Worm (Caenorhabditis elegans): ENCODE measurements around the gene C49F5.7.

The C49F5.7 gene

ce11 chrX:11969085-11969484, 25.5 kb upstream of the C49F5.7 start:
- TF ChIP-seq flt-1 (GFP tag; IDR thresholded peaks at IDR 0.05) (no peak), pes-1 (GFP tag; IDR thresholded peaks at IDR 0.05) (no peak), F13C5.2 (tag; optimal IDR thresholded peaks at IDR 0.05) (no peak), ceh-13 (GFP tag; optimal IDR thresholded peaks at IDR 0.05) (no peak), aly-1 (tag; optimal IDR thresholded peaks at IDR 0.05) (no peak), tra-4 (tag; optimal IDR thresholded peaks at IDR 0.05) (no peak), hmbx-1 (tag; optimal IDR thresholded peaks at IDR 0.05) (no peak), hmg-4 (GFP tag; optimal IDR thresholded peaks at IDR 0.05) (no peak), ceh-36 (tag; optimal IDR thresholded peaks at IDR 0.05) (no peak), sea-1 (GFP tag; conservative IDR thresholded peaks at IDR 0.05) (no peak), B0310.2 (tag; optimal IDR thresholded peaks at IDR 0.05) (no peak), scrt-1 (GFP tag; IDR thresholded peaks at IDR 0.05) (no peak), tbx-37 (GFP tag; conservative IDR thresholded peaks at IDR 0.05) (no peak), tbx-11 (GFP tag; IDR thresholded peaks at IDR 0.05) (no peak), ets-7 (tag; optimal IDR thresholded peaks at IDR 0.05) (no peak), hnd-1 (tag; optimal IDR thresholded peaks at IDR 0.05) (no peak), ama-1 (optimal IDR thresholded peaks at IDR 0.05) (no peak)

DNA sequence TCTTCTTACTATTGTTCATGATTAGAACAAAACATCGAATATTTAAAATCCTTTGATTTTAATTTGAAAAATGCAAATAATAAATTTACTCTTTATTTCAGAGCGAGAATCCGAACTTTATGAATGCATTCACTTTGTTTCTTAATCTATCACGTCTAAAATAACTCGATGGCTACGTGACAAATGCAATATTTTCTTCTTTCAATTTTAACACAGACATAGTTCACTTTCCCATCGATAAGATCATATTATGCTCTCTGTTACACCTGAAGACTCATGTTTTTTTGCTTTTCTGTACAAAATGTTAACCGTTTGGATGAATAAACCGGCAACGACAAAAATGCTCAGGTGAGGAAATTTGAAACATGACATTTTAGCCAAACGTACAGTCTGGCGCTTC, 25.0 kb upstream of the C49F5.7 start:
- TF ChIP-seq ceh-36 (tag; optimal IDR thresholded peaks at IDR 0.05) (no peak), tbx-37 (GFP tag; conservative IDR thresholded peaks at IDR 0.05) (no peak), tbx-11 (GFP tag; IDR thresholded peaks at IDR 0.05) (no peak)

- no peak for TF ChIP-seq ceh-36 (tag; optimal IDR thresholded peaks at IDR 0.05)
- no peak for TF ChIP-seq hnd-1 (tag; optimal IDR thresholded peaks at IDR 0.05)
- TF ChIP-seq hmg-4 (GFP tag; optimal IDR thresholded peaks at IDR 0.05) = no peak
- no peak for TF ChIP-seq scrt-1 (GFP tag; IDR thresholded peaks at IDR 0.05)
- TF ChIP-seq tbx-11 (GFP tag; IDR thresholded peaks at IDR 0.05) = no peak
- TF ChIP-seq B0310.2 (tag; optimal IDR thresholded peaks at IDR 0.05) = no peak
- TF ChIP-seq flt-1 (GFP tag; IDR thresholded peaks at IDR 0.05) = no peak
- no peak for TF ChIP-seq sea-1 (GFP tag; conservative IDR thresholded peaks at IDR 0.05)
- no peak for TF ChIP-seq hmbx-1 (tag; optimal IDR thresholded peaks at IDR 0.05)
- no peak for TF ChIP-seq F13C5.2 (tag; optimal IDR thresholded peaks at IDR 0.05)
- no peak for TF ChIP-seq tbx-37 (GFP tag; conservative IDR thresholded peaks at IDR 0.05)
- no peak for TF ChIP-seq tra-4 (tag; optimal IDR thresholded peaks at IDR 0.05)
- no peak for TF ChIP-seq ets-7 (tag; optimal IDR thresholded peaks at IDR 0.05)
- no peak for TF ChIP-seq ceh-13 (GFP tag; optimal IDR thresholded peaks at IDR 0.05)
- TF ChIP-seq aly-1 (tag; optimal IDR thresholded peaks at IDR 0.05) = no peak
- no peak for TF ChIP-seq pes-1 (GFP tag; IDR thresholded peaks at IDR 0.05)
- TF ChIP-seq ama-1 (optimal IDR thresholded peaks at IDR 0.05) = no peak
Measured at ce11 chrX:11971323-11971722, 23.3 kb upstream of the C49F5.7 start.

DNA sequence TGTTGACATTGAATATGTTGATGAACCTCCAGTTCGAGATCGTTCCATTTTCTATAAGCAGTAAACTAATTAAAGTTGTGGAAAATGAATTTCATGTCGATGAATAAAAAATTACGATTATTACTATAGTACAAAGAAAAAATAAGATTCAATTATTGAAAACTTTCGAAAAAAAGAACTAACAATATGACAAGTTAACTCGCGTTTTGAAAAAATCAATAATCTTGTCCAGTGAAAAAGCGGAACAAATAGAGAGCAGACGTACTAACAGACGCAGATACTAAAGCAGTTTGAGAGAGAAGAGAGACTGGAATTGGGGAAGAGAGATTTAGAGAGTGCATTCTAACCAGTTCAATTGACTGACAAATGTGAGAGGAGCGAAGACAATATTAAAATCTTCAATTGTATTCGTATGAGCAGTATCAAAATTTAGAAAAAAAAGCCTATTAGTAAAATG, 19.9 kb upstream of the C49F5.7 start, which contains the start of gene set-6:
Gene set-6, minus strand, starts transcription at position 51 of the 457 bp plus-strand sequence.
- TF ChIP-seq scrt-1 (GFP tag; IDR thresholded peaks at IDR 0.05) (no peak), tra-4 (tag; optimal IDR thresholded peaks at IDR 0.05) (no peak), ets-7 (tag; optimal IDR thresholded peaks at IDR 0.05) (no peak), F13C5.2 (tag; optimal IDR thresholded peaks at IDR 0.05) (no peak)

- no peak for TF ChIP-seq tbx-37 (GFP tag; conservative IDR thresholded peaks at IDR 0.05)
- TF ChIP-seq tra-4 (tag; optimal IDR thresholded peaks at IDR 0.05) = no peak
- TF ChIP-seq scrt-1 (GFP tag; IDR thresholded peaks at IDR 0.05) = no peak
- TF ChIP-seq ama-1 (optimal IDR thresholded peaks at IDR 0.05) = no peak
- no peak for TF ChIP-seq tbx-11 (GFP tag; IDR thresholded peaks at IDR 0.05)
- TF ChIP-seq ceh-36 (tag; optimal IDR thresholded peaks at IDR 0.05) = no peak
- no peak for TF ChIP-seq hmbx-1 (tag; optimal IDR thresholded peaks at IDR 0.05)
- no peak for TF ChIP-seq hnd-1 (tag; optimal IDR thresholded peaks at IDR 0.05)
- no peak for TF ChIP-seq pes-1 (GFP tag; IDR thresholded peaks at IDR 0.05)
Measured at ce11 chrX:11982065-11982464, 12.5 kb upstream of the C49F5.7 start, which contains the start of gene nhr-167. TSS of gene nhr-167 (minus strand) at chrX:11982085.

DNA sequence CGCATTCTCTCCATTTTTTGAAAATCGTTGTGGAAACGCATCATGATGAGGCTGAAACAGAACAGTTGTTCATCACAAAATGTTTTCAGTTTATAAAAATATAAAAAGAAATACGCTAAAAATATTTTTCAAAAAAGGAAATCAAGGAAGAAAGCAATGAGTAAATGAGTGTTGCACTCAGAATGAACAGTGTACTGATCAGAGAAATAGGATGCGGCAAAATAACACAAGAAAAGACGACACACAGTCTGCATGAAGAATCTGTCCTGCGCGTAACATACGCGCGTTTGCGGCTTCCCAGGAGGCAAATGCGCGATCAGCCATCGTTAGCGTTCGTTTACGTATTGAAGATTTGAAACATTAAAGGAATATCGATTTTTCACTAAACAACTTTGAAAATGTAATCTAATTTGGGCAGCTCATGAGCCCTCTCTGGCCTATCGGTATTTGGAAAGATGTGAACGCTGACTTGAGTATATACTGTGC, 11.0 kb upstream of the C49F5.7 start, which contains the start of gene C49F5.3:
Gene C49F5.3, minus strand, starts transcription at position 51 of the 486 bp plus-strand sequence.
- no peak for TF ChIP-seq pes-1 (GFP tag; IDR thresholded peaks at IDR 0.05)

- TF ChIP-seq ama-1 (optimal IDR thresholded peaks at IDR 0.05) = no peak
- TF ChIP-seq tra-4 (tag; optimal IDR thresholded peaks at IDR 0.05) = no peak
- no peak for TF ChIP-seq hmg-4 (GFP tag; optimal IDR thresholded peaks at IDR 0.05)
- TF ChIP-seq ets-7 (tag; optimal IDR thresholded peaks at IDR 0.05) = no peak
- TF ChIP-seq hmbx-1 (tag; optimal IDR thresholded peaks at IDR 0.05) = no peak
- no peak for TF ChIP-seq ceh-13 (GFP tag; optimal IDR thresholded peaks at IDR 0.05)
- TF ChIP-seq ceh-36 (tag; optimal IDR thresholded peaks at IDR 0.05) = no peak
- TF ChIP-seq tbx-11 (GFP tag; IDR thresholded peaks at IDR 0.05) = no peak
- TF ChIP-seq pes-1 (GFP tag; IDR thresholded peaks at IDR 0.05) = no peak
- TF ChIP-seq aly-1 (tag; optimal IDR thresholded peaks at IDR 0.05) = no peak
- TF ChIP-seq tbx-37 (GFP tag; conservative IDR thresholded peaks at IDR 0.05) = no peak
- no peak for TF ChIP-seq flt-1 (GFP tag; IDR thresholded peaks at IDR 0.05)
- TF ChIP-seq B0310.2 (tag; optimal IDR thresholded peaks at IDR 0.05) = no peak
- TF ChIP-seq sea-1 (GFP tag; conservative IDR thresholded peaks at IDR 0.05) = no peak
- TF ChIP-seq F13C5.2 (tag; optimal IDR thresholded peaks at IDR 0.05) = no peak
- TF ChIP-seq scrt-1 (GFP tag; IDR thresholded peaks at IDR 0.05) = no peak
- no peak for TF ChIP-seq hnd-1 (tag; optimal IDR thresholded peaks at IDR 0.05)
Measured at ce11 chrX:11985887-11986286, 8.7 kb upstream of the C49F5.7 start, which contains the start of gene C49F5.5. TSS of gene C49F5.5 (plus strand) at chrX:11986187.

DNA sequence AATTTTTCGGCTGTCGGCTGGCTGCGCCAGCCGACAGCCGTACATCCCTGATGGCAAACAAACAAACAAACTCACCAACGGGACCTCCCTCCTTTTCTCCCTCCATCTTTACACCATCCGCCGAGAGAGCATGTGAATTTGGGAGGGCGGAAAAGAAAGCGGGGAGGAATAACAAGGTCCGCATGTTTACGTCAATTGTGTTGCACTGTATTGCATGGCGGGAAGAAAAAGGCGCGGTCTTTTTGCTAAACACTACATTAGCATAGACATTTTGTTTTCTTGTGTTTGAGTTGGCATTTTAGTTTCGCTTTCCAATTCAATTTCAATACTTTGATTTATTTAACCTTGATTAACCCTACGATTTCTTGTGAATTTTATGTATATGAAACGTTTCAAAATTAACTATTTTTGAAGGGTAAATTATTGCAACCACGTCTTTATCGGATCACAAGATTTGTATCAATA, 6.7 kb upstream of the C49F5.7 start, which contains the start of gene C49F5.6:
Gene C49F5.6, plus strand, starts transcription at position 415 of the 465 bp plus-strand sequence.
- TF ChIP-seq sea-1 (GFP tag; conservative IDR thresholded peaks at IDR 0.05) = no peak
- TF ChIP-seq hmg-4 (GFP tag; optimal IDR thresholded peaks at IDR 0.05) = no peak
